Worm (Caenorhabditis elegans) whole organism, late embryonic: ENCODE results near the gene R52.6.

Experiments
- Y22D7AL.16 ChIP-seq: sonication (generic microtip); optimal IDR thresholded peaks from 2 replicates; lab custom pipeline; 2016; ENCODE audit warnings: missing genetic modification characterization, missing compliant biosample characterization
- ceh-31 ChIP-seq: sonication (generic microtip); optimal IDR thresholded peaks from 2 replicates; lab custom pipeline; 2016; ENCODE audit warnings: missing genetic modification characterization, missing compliant biosample characterization
- dve-1 ChIP-seq: sonication (generic microtip); optimal IDR thresholded peaks from 2 replicates; lab custom pipeline; 2017; ENCODE audit warnings: antibody characterized with exemption, mild to moderate bottlenecking, missing genetic modification characterization, missing compliant biosample characterization
- rnt-1 ChIP-seq: sonication (generic microtip); optimal IDR thresholded peaks from 2 replicates; lab custom pipeline; 2016; ENCODE audit warnings: missing genetic modification characterization, missing compliant biosample characterization
- unc-55 ChIP-seq: sonication (generic microtip); optimal IDR thresholded peaks from 2 replicates; lab custom pipeline; 2017; ENCODE audit warnings: missing biosample characterization, missing genetic modification reagents, missing genetic modification characterization
- unc-86 ChIP-seq: sonication (generic microtip); optimal IDR thresholded peaks from 2 replicates; lab custom pipeline; 2016; ENCODE audit warnings: missing genetic modification characterization, missing compliant biosample characterization
- zip-5 ChIP-seq: sonication (generic microtip); optimal IDR thresholded peaks from 2 replicates; lab custom pipeline; 2016; ENCODE audit warnings: missing genetic modification characterization, missing compliant biosample characterization

DNA sequence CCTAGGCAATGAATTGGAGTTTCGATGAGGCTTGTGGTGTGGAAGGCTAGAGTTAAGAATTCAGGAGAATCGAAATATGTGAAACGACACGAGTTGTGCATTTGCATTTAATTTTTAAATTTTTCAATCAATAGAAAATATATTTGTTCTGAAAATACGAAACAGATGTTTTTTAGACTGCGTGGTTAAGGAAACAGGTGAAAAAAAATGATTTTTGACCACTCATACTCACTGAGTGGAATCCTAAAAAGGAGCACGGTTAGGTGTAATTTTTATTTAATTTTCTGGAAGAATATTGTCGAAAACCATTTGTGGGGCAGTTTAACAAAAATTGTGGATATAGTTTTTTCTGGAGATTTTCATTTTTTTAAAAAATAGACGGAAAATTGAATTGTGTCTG, 3.9 kb upstream of the R52.6 start, which contains the start of gene srh-195:
- TF ChIP-seq rnt-1 (tag; lab: Kevin White, UChicago) (no peak), zip-5 (no peak), unc-55 (GFP tag; lab: Kevin White, UChicago) (no peak), dve-1 (tag; lab: Kevin White, UChicago) (no peak), ceh-31 (no peak), Y22D7AL.16 (tag; lab: Kevin White, UChicago) (no peak), unc-86 (tag; lab: Kevin White, UChicago) (no peak)
